Worm (Caenorhabditis elegans): ENCODE data around the gene mig-17.

The mig-17 gene

ce11 chrV:11470210-11470713 is 23.8 kb downstream of the mig-17 start, which contains the start of gene aat-6:
aat-6 (minus strand) TSS chrV:11470663.
- TF ChIP-seq aha-1 (tag) (no peak), F10B5.3 (tag; optimal IDR thresholded peaks at IDR 0.05) (no peak), madf-9 (GFP tag; conservative IDR thresholded peaks at IDR 0.05) (no peak), dmd-6 (GFP tag; IDR thresholded peaks at IDR 0.05) (peak; percentile 94), spr-1 (tag; optimal IDR thresholded peaks at IDR 0.05) (no peak), unc-39 (tag; optimal IDR thresholded peaks at IDR 0.05) (no peak), T20F7.1 (GFP tag; optimal IDR thresholded peaks at IDR 0.05) (no peak), ztf-11 (tag; optimal IDR thresholded peaks at IDR 0.05) (no peak), ama-1 (optimal IDR thresholded peaks at IDR 0.05) (no peak), hmg-1.1 (GFP tag; IDR thresholded peaks at IDR 0.05) (no peak), lin-38 (GFP tag; IDR thresholded peaks at IDR 0.05) (no peak), daf-16 (GFP tag; optimal IDR thresholded peaks at IDR 0.05) (no peak), daf-16 (tag; optimal IDR thresholded peaks at IDR 0.05) (peak; percentile 70), nhr-48 (tag; optimal IDR thresholded peaks at IDR 0.05) (peak; percentile 28), lin-15B (tag; optimal IDR thresholded peaks at IDR 0.05) (no peak), fos-1 (tag; optimal IDR thresholded peaks at IDR 0.05) (no peak), F44E2.7 (GFP tag; IDR thresholded peaks at IDR 0.05) (no peak), zip-2 (tag; optimal IDR thresholded peaks at IDR 0.05) (no peak), nhr-41 (GFP tag; IDR thresholded peaks at IDR 0.05) (0 out of 2 replicates have a peak, but pooled peaks have one; percentile 32), php-3 (GFP tag; IDR thresholded peaks at IDR 0.05) (peak; percentile 98), lin-29 (GFP tag; IDR thresholded peaks at IDR 0.05) (no peak), dve-1 (tag; optimal IDR thresholded peaks at IDR 0.05; ENCODE audit: insufficient read depth) (peak; percentile 71), nhr-111 (GFP tag; optimal IDR thresholded peaks at IDR 0.05) (no peak), mdl-1 (tag; optimal IDR thresholded peaks at IDR 0.05) (peak in 1 of 2 experiments; percentile 45), pqm-1 (tag; optimal IDR thresholded peaks at IDR 0.05) (peak; percentile 86), ctbp-1 (GFP tag; IDR thresholded peaks at IDR 0.05) (no peak), D1046.2 (GFP tag; IDR thresholded peaks at IDR 0.05) (no peak), ceh-20 (GFP tag; IDR thresholded peaks at IDR 0.05) (no peak), nhr-102 (tag; optimal IDR thresholded peaks at IDR 0.05) (no peak), nhr-6 (tag; optimal IDR thresholded peaks at IDR 0.05) (no peak), R02D3.7 (tag; optimal IDR thresholded peaks at IDR 0.05) (no peak), dmd-9 (GFP tag; IDR thresholded peaks at IDR 0.05) (no peak), nhr-25 (tag; optimal IDR thresholded peaks at IDR 0.05; ENCODE audit: borderline replicate concordance, insufficient read depth) (no peak), lsy-2 (tag; optimal IDR thresholded peaks at IDR 0.05) (no peak), aly-2 (tag; optimal IDR thresholded peaks at IDR 0.05) (no peak), zfp-2 (tag; optimal IDR thresholded peaks at IDR 0.05) (no peak), nhr-10 (tag; optimal IDR thresholded peaks at IDR 0.05) (no peak), dpl-1 (GFP tag; optimal IDR thresholded peaks at IDR 0.05) (no peak), nhr-77 (tag; optimal IDR thresholded peaks at IDR 0.05) (no peak), lir-3 (tag; optimal IDR thresholded peaks at IDR 0.05) (no peak), tra-1 (GFP tag; IDR thresholded peaks at IDR 0.05) (peak; percentile 82; the same call in 1 of the 2 replicates), mes-2 (tag; optimal IDR thresholded peaks at IDR 0.05; ENCODE audit: poor library complexity, severe bottlenecking) (no peak), zfp-3 (GFP tag; conservative IDR thresholded peaks at IDR 0.05) (no peak), ceh-44 (GFP tag; IDR thresholded peaks at IDR 0.05) (no peak), ceh-32 (tag; optimal IDR thresholded peaks at IDR 0.05; ENCODE audit: poor library complexity) (no peak), gei-8 (GFP tag; optimal IDR thresholded peaks at IDR 0.05) (no peak), cey-2 (tag; optimal IDR thresholded peaks at IDR 0.05; ENCODE audit: borderline replicate concordance, insufficient read depth) (no peak), arid-1 (GFP tag; conservative IDR thresholded peaks at IDR 0.05) (no peak), nhr-237 (tag; optimal IDR thresholded peaks at IDR 0.05) (no peak), ZK337.2 (GFP tag; IDR thresholded peaks at IDR 0.05) (no peak), duxl-1 (tag; optimal IDR thresholded peaks at IDR 0.05; ENCODE audit: poor library complexity) (no peak)
